Worm (Caenorhabditis elegans) whole organism, early embryonic: ENCODE measurements around the gene gro-1.

Experiments
- B0310.2 ChIP-seq: sonication (generic microtip); optimal IDR thresholded peaks from 2 replicates; lab custom pipeline; 2016; ENCODE audit warnings: mild to moderate bottlenecking, missing genetic modification characterization, missing compliant biosample characterization
- aly-1 ChIP-seq: sonication (generic microtip); optimal IDR thresholded peaks from 2 replicates; lab custom pipeline; 2016; ENCODE audit warnings: missing genetic modification characterization, missing compliant biosample characterization
- ama-1 ChIP-seq: fragments of 150-350 bp; optimal IDR thresholded peaks from 2 replicates; lab custom pipeline; 2014
- tra-4 ChIP-seq: sonication (generic microtip); optimal IDR thresholded peaks from 2 replicates; lab custom pipeline; 2017; ENCODE audit warnings: missing genetic modification characterization, missing compliant biosample characterization

DNA sequence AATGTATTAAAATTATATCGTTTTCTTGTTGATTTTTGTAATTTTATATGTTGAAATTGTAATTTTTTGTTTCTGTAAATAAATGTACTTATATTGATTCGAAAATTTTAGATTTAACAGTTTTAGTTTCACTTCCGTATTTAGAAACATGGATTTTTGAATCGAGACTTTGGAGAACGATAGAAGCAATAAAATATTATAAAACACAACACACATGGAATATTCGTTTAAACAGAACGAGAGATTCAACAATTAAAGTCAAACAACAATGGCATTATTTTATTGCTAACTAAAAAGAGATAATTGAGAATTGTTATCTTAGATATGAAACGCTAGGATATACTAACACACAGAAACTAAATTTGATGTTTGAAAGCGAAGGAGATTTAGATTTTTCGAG is 3.6 kb downstream of the gro-1 start:
- no peak for TF ChIP-seq tra-4 (tag; lab: Kevin White, UChicago)
- no peak for TF ChIP-seq B0310.2 (tag; lab: Kevin White, UChicago)
- TF ChIP-seq ama-1: no peak
- no peak for TF ChIP-seq aly-1 (tag; lab: Kevin White, UChicago)
